Worm (Caenorhabditis elegans) whole organism, L3 larva: ENCODE measurements around the gene K01A12.3.
"Not testable (repeated sequence)": the region's sequence is repeated elsewhere in the genome, so short reads cannot be mapped to it uniquely, and the experiment has no call there.

Experiments
- ZK546.5 ChIP-seq: sonication (generic microtip); optimal IDR thresholded peaks from 2 replicates; lab custom pipeline; 2017; ENCODE audit warnings: missing biosample characterization, missing genetic modification characterization
- aly-2 ChIP-seq: fragments of 150-350 bp; optimal IDR thresholded peaks from 2 replicates; lab custom pipeline; 2014; ENCODE audit warnings: missing biosample characterization, missing genetic modification characterization
- ceh-28 ChIP-seq: fragments of 150-350 bp; optimal IDR thresholded peaks from 2 replicates; lab custom pipeline; 2014; ENCODE audit warnings: missing biosample characterization, missing genetic modification reagents, missing genetic modification characterization
- ceh-9 ChIP-seq: sonication (generic microtip); optimal IDR thresholded peaks from 2 replicates; lab custom pipeline; 2018; ENCODE audit warnings: missing biosample characterization, missing genetic modification characterization
- daf-12 ChIP-seq: fragments of 150-350 bp; optimal IDR thresholded peaks from 2 replicates; lab custom pipeline; 2014; ENCODE audit warnings: missing biosample characterization, missing genetic modification reagents, missing genetic modification characterization
- egl-27 ChIP-seq: sonication (generic microtip); optimal IDR thresholded peaks from 4 replicates; lab custom pipeline; 2017; ENCODE audit warnings: missing biosample characterization, missing genetic modification reagents, missing genetic modification characterization
- elt-2 ChIP-seq: sonication (generic microtip); optimal IDR thresholded peaks from 2 replicates; lab custom pipeline; 2016; ENCODE audit warnings: missing genetic modification reagents, mild to moderate bottlenecking, missing genetic modification characterization, missing compliant biosample characterization
- elt-3 ChIP-seq, 3 experiments: fragments of 150-350 bp in 1 of 3; sonication (generic microtip) in 2 of 3; optimal IDR thresholded peaks; 2 replicates in 2 of 3; 4 replicates in 1 of 3; lab custom pipeline; 2014 to 2017; ENCODE audit warnings: missing biosample characterization in 3 of 3, missing genetic modification characterization in 3 of 3
- eor-1 ChIP-seq, 2 experiments: fragments of 150-350 bp; optimal IDR thresholded peaks; 2 replicates each; lab custom pipeline; 2014 to 2018; ENCODE audit warnings: missing biosample characterization in 2 of 2, missing genetic modification characterization in 2 of 2
- hmg-11 ChIP-seq: sonication (generic microtip); optimal IDR thresholded peaks from 2 replicates; lab custom pipeline; 2016; ENCODE audit warnings: missing genetic modification characterization, missing compliant biosample characterization
- jun-1 ChIP-seq: fragments of 150-350 bp; optimal IDR thresholded peaks from 2 replicates; lab custom pipeline; 2014; ENCODE audit warnings: missing biosample characterization, missing genetic modification reagents, missing genetic modification characterization
- lin-39 ChIP-seq: fragments of 150-350 bp; optimal IDR thresholded peaks from 2 replicates; lab custom pipeline; 2018; ENCODE audit warnings: missing biosample characterization, missing genetic modification reagents, missing genetic modification characterization
- lsy-12 ChIP-seq: sonication (generic microtip); optimal IDR thresholded peaks from 2 replicates; lab custom pipeline; 2016; ENCODE audit warnings: mild to moderate bottlenecking, missing genetic modification characterization, missing compliant biosample characterization
- mdl-1 ChIP-seq: fragments of 150-350 bp; optimal IDR thresholded peaks from 2 replicates; lab custom pipeline; 2014; ENCODE audit warnings: missing biosample characterization, missing genetic modification characterization
- nfya-1 ChIP-seq: sonication (generic microtip); optimal IDR thresholded peaks from 2 replicates; lab custom pipeline; 2017; ENCODE audit warnings: missing genetic modification characterization, mild to moderate bottlenecking, missing compliant biosample characterization, antibody characterized with exemption, moderate library complexity; ENCODE audit not compliant: insufficient read depth
- nhr-12 ChIP-seq: fragments of 150-350 bp; optimal IDR thresholded peaks from 2 replicates; lab custom pipeline; 2014; ENCODE audit warnings: missing biosample characterization, missing genetic modification characterization
- nhr-23 ChIP-seq: fragments of 150-350 bp; optimal IDR thresholded peaks from 2 replicates; lab custom pipeline; 2014; ENCODE audit warnings: missing biosample characterization, missing genetic modification reagents, missing genetic modification characterization
- nhr-237 ChIP-seq: fragments of 150-350 bp; optimal IDR thresholded peaks from 2 replicates; lab custom pipeline; 2014; ENCODE audit warnings: missing biosample characterization, missing genetic modification characterization
- nhr-25 ChIP-seq: sonication (generic microtip); optimal IDR thresholded peaks from 2 replicates; lab custom pipeline; 2017; ENCODE audit warnings: missing biosample characterization, missing genetic modification characterization
- nhr-43 ChIP-seq: sonication (generic microtip); optimal IDR thresholded peaks from 2 replicates; lab custom pipeline; 2016; ENCODE audit warnings: mild to moderate bottlenecking, missing genetic modification characterization, missing compliant biosample characterization; ENCODE audit not compliant: poor library complexity, severe bottlenecking
- nhr-67 ChIP-seq: fragments of 150-350 bp; optimal IDR thresholded peaks from 2 replicates; lab custom pipeline; 2014; ENCODE audit warnings: missing biosample characterization, missing genetic modification characterization
- nhr-76 ChIP-seq: fragments of 150-350 bp; sonication (generic microtip); optimal IDR thresholded peaks from 5 replicates; lab custom pipeline; 2014; ENCODE audit warnings: missing biosample characterization, missing genetic modification characterization
- nhr-77 ChIP-seq: fragments of 150-350 bp; optimal IDR thresholded peaks from 2 replicates; lab custom pipeline; 2014; ENCODE audit warnings: missing biosample characterization, missing genetic modification characterization
- pha-4 ChIP-seq: fragments of 150-350 bp; optimal IDR thresholded peaks from 2 replicates; lab custom pipeline; 2014; ENCODE audit warnings: missing biosample characterization, missing genetic modification reagents, missing genetic modification characterization
- pqm-1 ChIP-seq: fragments of 150-350 bp; optimal IDR thresholded peaks from 2 replicates; lab custom pipeline; 2017; ENCODE audit warnings: missing biosample characterization, missing genetic modification characterization, inconsistent platforms
- sea-2 ChIP-seq: fragments of 150-350 bp; sonication (generic microtip); optimal IDR thresholded peaks from 4 replicates; lab custom pipeline; 2014; ENCODE audit warnings: missing biosample characterization, missing genetic modification reagents, missing genetic modification characterization
- skn-1 ChIP-seq: fragments of 150-350 bp; optimal IDR thresholded peaks from 2 replicates; lab custom pipeline; 2014; ENCODE audit warnings: missing biosample characterization, missing genetic modification characterization
- snpc-4 ChIP-seq: fragments of 150-350 bp; optimal IDR thresholded peaks from 2 replicates; lab custom pipeline; 2014; ENCODE audit warnings: missing biosample characterization, missing genetic modification characterization
- tbx-2 ChIP-seq: sonication (generic microtip); optimal IDR thresholded peaks from 2 replicates; lab custom pipeline; 2016; ENCODE audit warnings: mild to moderate bottlenecking, missing genetic modification characterization, missing compliant biosample characterization
- unc-39 ChIP-seq: sonication (generic microtip); optimal IDR thresholded peaks from 4 replicates; lab custom pipeline; 2017; ENCODE audit warnings: missing biosample characterization, missing genetic modification characterization
- zag-1 ChIP-seq: fragments of 150-350 bp; optimal IDR thresholded peaks from 2 replicates; lab custom pipeline; 2014; ENCODE audit warnings: missing biosample characterization, missing genetic modification characterization

K01A12.3 gene

ce11 chrX:8610606-8611005, 14.4 kb downstream of the K01A12.3 start, which contains the start of gene K01A12.4:
TSS of gene K01A12.4 (plus strand) at chrX:8610906.
- TF ChIP-seq tbx-2; skn-1 (tag; lab: Kevin White, UChicago); nhr-12 (tag; lab: Kevin White, UChicago): not testable (repeated sequence)

DNA sequence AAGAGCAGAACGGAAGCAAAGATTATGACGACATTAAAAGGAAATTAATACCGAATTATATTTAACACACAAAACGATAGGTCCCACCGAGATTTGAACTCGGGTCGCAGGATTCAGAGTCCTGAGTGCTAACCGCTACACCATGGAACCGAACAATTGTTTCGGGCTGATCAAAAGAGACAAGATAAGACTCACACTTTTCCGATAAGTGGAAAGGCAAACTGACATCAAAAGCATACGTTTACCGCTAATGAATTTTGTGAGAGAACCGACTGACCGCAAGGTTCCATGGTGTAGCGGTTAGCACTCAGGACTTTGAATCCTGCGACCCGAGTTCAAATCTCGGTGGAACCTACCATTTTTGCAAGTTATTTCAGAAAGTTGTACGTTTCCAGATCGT, 16.2 kb downstream of the K01A12.3 start:
- TF ChIP-seq nfya-1 (peak; percentile 50), elt-3 (tag; optimal IDR thresholded peaks at IDR 0.05; lab: Kevin White, UChicago) (peak in 1 of 3 experiments; percentile 37), nhr-77 (tag; lab: Kevin White, UChicago) (peak; percentile 39), eor-1 (tag; optimal IDR thresholded peaks at IDR 0.05; lab: Kevin White, UChicago) (no peak), nhr-43 (peak; percentile 65), nhr-25 (tag; lab: Kevin White, UChicago) (peak; percentile 18), pqm-1 (tag; lab: Kevin White, UChicago) (peak; percentile 44), lsy-12 (no peak), elt-2 (peak; percentile 47)

DNA sequence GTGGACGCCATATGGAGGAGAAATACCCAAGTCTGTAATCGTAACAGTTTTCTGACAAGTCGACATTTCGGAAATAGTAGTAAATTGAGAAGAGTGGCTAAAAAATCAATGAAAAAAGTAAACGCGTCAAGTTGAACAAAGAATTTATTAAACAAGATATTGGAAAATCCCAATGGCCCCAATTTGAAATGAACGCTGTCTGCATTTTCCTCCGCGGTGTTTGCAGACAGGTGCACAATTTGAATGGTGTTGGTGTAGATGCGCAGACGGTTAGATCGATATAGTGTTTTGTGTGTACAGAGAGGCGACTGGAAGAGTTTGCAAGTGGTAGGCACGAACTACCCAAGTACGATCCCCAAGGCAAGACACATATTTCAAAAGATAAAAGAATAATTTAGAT, 20.0 kb downstream of the K01A12.3 start, which contains the start of the genes H35N09.2 and H35N09.1:
Gene H35N09.2 (minus strand): TSS at position 54 of the 400 bp plus-strand sequence.
Gene H35N09.1 (plus strand): TSS at position 335 of the 400 bp plus-strand sequence.
- TF ChIP-seq nhr-23 (tag; lab: Kevin White, UChicago) (peak; percentile 68), nhr-237 (tag; lab: Kevin White, UChicago) (no peak), ceh-28 (tag; lab: Kevin White, UChicago) (peak; percentile 3), elt-2 (peak; percentile 34), lin-39 (tag; lab: Kevin White, UChicago) (peak; percentile 36), hmg-11 (peak; percentile 45), nhr-25 (tag; lab: Kevin White, UChicago) (peak; percentile 15), ceh-9 (no peak), nfya-1 (peak; percentile 47), nhr-77 (tag; lab: Kevin White, UChicago) (no peak), mdl-1 (tag; lab: Kevin White, UChicago) (no peak), skn-1 (tag; lab: Kevin White, UChicago) (no peak), snpc-4 (tag; lab: Kevin White, UChicago) (no peak), pha-4 (tag; lab: Kevin White, UChicago) (peak; percentile 89), lsy-12 (no peak)

DNA sequence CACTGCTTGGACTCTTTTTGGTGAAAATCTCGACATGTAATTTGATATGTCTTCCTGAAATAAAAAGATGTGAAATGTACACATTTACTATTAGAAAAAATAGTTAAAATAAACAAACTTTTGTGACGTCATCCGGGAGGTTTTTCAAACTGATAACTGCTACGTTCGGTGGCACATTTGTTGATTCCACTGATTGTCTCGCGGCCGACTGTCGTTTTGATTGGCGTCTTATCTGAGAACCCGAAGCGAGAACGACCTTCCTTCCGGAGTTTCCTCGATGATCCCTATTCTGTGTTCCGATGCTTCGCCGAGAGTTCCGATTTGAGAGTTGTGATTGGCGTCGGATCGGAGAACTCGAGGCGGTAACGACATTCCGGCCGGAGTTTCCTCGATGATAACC, 20.8 kb downstream of the K01A12.3 start:
- peak; percentile 27 for TF ChIP-seq pqm-1 (tag; lab: Kevin White, UChicago)
- no peak for TF ChIP-seq sea-2 (GFP tag; lab: Kevin White, UChicago)
- no peak for TF ChIP-seq lin-39 (tag; lab: Kevin White, UChicago)
- TF ChIP-seq elt-2: peak; percentile 82
- TF ChIP-seq nhr-67 (tag; lab: Kevin White, UChicago): no peak

- TF ChIP-seq ceh-28 (tag; lab: Kevin White, UChicago) (no peak), aly-2 (tag; lab: Kevin White, UChicago) (no peak), ZK546.5 (tag; lab: Kevin White, UChicago) (no peak), sea-2 (GFP tag; lab: Kevin White, UChicago) (no peak), zag-1 (no peak), daf-12 (tag; lab: Kevin White, UChicago) (no peak), egl-27 (tag; lab: Kevin White, UChicago) (no peak), pqm-1 (tag; lab: Kevin White, UChicago) (no peak), nhr-25 (tag; lab: Kevin White, UChicago) (no peak)
These were observed 22.1 kb downstream of the K01A12.3 start for ce11 chrX:8602722-8603427.

- TF ChIP-seq nhr-77 (tag; lab: Kevin White, UChicago) (no peak), nhr-76 (tag; lab: Kevin White, UChicago) (no peak), tbx-2 (no peak), egl-27 (tag; lab: Kevin White, UChicago) (no peak), jun-1 (tag; lab: Kevin White, UChicago) (no peak), unc-39 (tag; lab: Kevin White, UChicago) (no peak), nhr-12 (tag; lab: Kevin White, UChicago) (no peak), lsy-12 (no peak), nhr-23 (tag; lab: Kevin White, UChicago) (no peak), mdl-1 (tag; lab: Kevin White, UChicago) (no peak)
- TF ChIP-seq, all 47 proteins: peak for 0
These were observed 23.8 kb downstream of the K01A12.3 start, which contains the start of gene F18E9.1 for ce11 chrX:8601235-8601634. TSS of gene F18E9.1 (plus strand) at chrX:8601535.
